Fruit fly (Drosophila melanogaster) whole organism, pupa: ENCODE results near the gene bel.

Experiments
- CG10348 ChIP-seq: fragments of 200-800 bp; sonication (Bioruptor generic); IDR thresholded peaks from 2 replicates; pipeline ENCODE4 v1.3.6; 2022; ENCODE audit warnings: missing biosample characterization, missing genetic modification characterization
- CG15710 ChIP-seq: fragments of 200-800 bp; sonication (Bioruptor generic); optimal IDR thresholded peaks from 2 replicates; lab custom pipeline; 2018; ENCODE audit warnings: missing biosample characterization, mild to moderate bottlenecking, missing genetic modification characterization, moderate library complexity
- CG32121 ChIP-seq: fragments of 200-800 bp; sonication (Bioruptor generic); IDR thresholded peaks from 2 replicates; pipeline ENCODE4 v1.3.6; 2022; ENCODE audit warnings: missing biosample characterization, missing genetic modification characterization
- CG4496 ChIP-seq: fragments of 200-800 bp; sonication (Bioruptor generic); IDR thresholded peaks from 3 replicates; pipeline ENCODE4 v1.3.6; 2022; ENCODE audit warnings: missing biosample characterization, missing genetic modification characterization
- Ets98B ChIP-seq: fragments of 200-800 bp; sonication (Bioruptor generic); IDR thresholded peaks from 2 replicates; pipeline ENCODE4 v1.3.6; 2022; ENCODE audit warnings: missing biosample characterization, missing genetic modification characterization
- Pif1A ChIP-seq: fragments of 200-800 bp; sonication (Bioruptor generic); optimal IDR thresholded peaks from 3 replicates; lab custom pipeline; 2016; ENCODE audit warnings: missing biosample characterization, missing genetic modification characterization
- Snoo ChIP-seq: fragments of 200-800 bp; sonication (Bioruptor generic); optimal IDR thresholded peaks from 3 replicates; lab custom pipeline; 2017; ENCODE audit warnings: missing biosample characterization, mild to moderate bottlenecking, missing genetic modification characterization, inconsistent platforms
- rn ChIP-seq: fragments of 200-800 bp; sonication (Bioruptor generic); IDR thresholded peaks from 2 replicates; pipeline ENCODE4 v1.3.6; 2022; ENCODE audit warnings: missing biosample characterization, missing genetic modification characterization

- TF ChIP-seq rn: peak; percentile 34; the same call in 1 of the 2 replicates
- peak; percentile 81 for TF ChIP-seq CG4496 (GFP tag; lab: Robert Waterston, UW)
- peak; percentile 77 for TF ChIP-seq Ets98B (GFP tag; lab: Robert Waterston, UW)
- peak; percentile 53 for TF ChIP-seq Pif1A
- peak; percentile 75 for TF ChIP-seq CG32121 (GFP tag; lab: Robert Waterston, UW)
- TF ChIP-seq Snoo (tag; lab: Kevin White, UChicago): peak; percentile 49
- no peak for TF ChIP-seq CG10348 (GFP tag; lab: Robert Waterston, UW)
- TF ChIP-seq CG15710 (tag; lab: Kevin White, UChicago): peak; percentile 50
These were observed 1.2 kb downstream of the bel start for dm6 chr3R:8659200-8659897.
